Worm (Caenorhabditis elegans) whole organism, midembryonic: ENCODE data around the gene K09E9.3.

ENCODE experiments used
- cog-1 ChIP-seq: sonication (generic microtip); optimal IDR thresholded peaks from 2 replicates; lab custom pipeline; 2016; ENCODE audit warnings: missing genetic modification characterization, missing compliant biosample characterization
- flt-1 ChIP-seq: fragments of 200-800 bp; sonication (Bioruptor generic); IDR thresholded peaks from 2 replicates; pipeline ENCODE4 v1.3.6; 2022; ENCODE audit warnings: missing genetic modification characterization, missing compliant biosample characterization
- med-1 ChIP-seq: sonication (generic microtip); optimal IDR thresholded peaks from 2 replicates; lab custom pipeline; 2017; ENCODE audit warnings: missing genetic modification characterization, mild to moderate bottlenecking, missing compliant biosample characterization, antibody characterized with exemption, missing genetic modification reagents; ENCODE audit not compliant: insufficient read depth
- ref-1 ChIP-seq: fragments of 200-800 bp; sonication (Bioruptor generic); conservative IDR thresholded peaks from 2 replicates; pipeline ENCODE4 v1.3.6; 2022; ENCODE audit warnings: missing genetic modification reagents, missing genetic modification characterization, missing compliant biosample characterization
- tab-1 ChIP-seq: fragments of 200-800 bp; sonication (Bioruptor generic); IDR thresholded peaks from 2 replicates; pipeline ENCODE4 v1.3.6; 2022; ENCODE audit warnings: missing genetic modification characterization, missing compliant biosample characterization
- ztf-23 ChIP-seq: fragments of 200-800 bp; sonication (Bioruptor generic); IDR thresholded peaks from 2 replicates; pipeline ENCODE4 v1.3.6; 2022; ENCODE audit warnings: missing genetic modification reagents, missing genetic modification characterization, missing compliant biosample characterization

- TF ChIP-seq med-1 (GFP tag; lab: Kevin White, UChicago) (no peak), flt-1 (GFP tag; lab: Robert Waterston, UW) (no peak), ref-1 (GFP tag; lab: Robert Waterston, UW) (no peak), tab-1 (GFP tag; lab: Robert Waterston, UW) (no peak), cog-1 (no peak), ztf-23 (GFP tag; lab: Robert Waterston, UW) (no peak)
These were observed 36.8 kb upstream of the K09E9.3 start for ce11 chrX:15650428-15650827.
